Worm (Caenorhabditis elegans): ENCODE data around the gene snt-3.

- TF ChIP-seq klf-2 (GFP tag; conservative IDR thresholded peaks at IDR 0.05) (no peak), T22C8.4 (GFP tag; IDR thresholded peaks at IDR 0.05) (no peak), flt-1 (GFP tag; IDR thresholded peaks at IDR 0.05) (no peak), tab-1 (GFP tag; IDR thresholded peaks at IDR 0.05) (no peak), ref-1 (GFP tag; conservative IDR thresholded peaks at IDR 0.05) (no peak), ztf-29 (GFP tag; IDR thresholded peaks at IDR 0.05) (no peak), ztf-23 (GFP tag; IDR thresholded peaks at IDR 0.05) (no peak)
These were observed at the start of gene snt-3 for ce11 chrV:1370914-1371313.
